Fruit fly (Drosophila melanogaster): ENCODE measurements around the gene Pten.

The Pten gene

DNA sequence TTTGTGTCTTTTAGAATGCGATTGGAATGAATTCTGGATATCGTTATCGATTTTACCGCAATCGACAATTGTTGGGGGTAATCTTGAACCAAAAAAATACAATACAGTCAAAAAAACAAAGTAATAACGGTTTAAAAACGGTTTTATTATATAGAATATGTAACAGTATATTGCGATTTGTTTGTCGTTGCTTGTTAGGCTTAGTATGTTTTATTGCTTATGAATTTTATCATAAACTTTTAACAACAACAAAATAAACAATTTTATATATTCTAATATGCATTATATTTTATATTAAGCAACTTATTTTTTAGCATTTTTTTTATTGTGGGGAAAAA is 38.9 kb upstream of the Pten start, which contains the start of gene CYLD:
Gene CYLD (minus strand): TSS at position 38 of the 338 bp plus-strand sequence.
- TF ChIP-seq her (GFP tag; optimal IDR thresholded peaks at IDR 0.05) (no peak), Nf-YB (GFP tag; optimal IDR thresholded peaks at IDR 0.05) (peak; percentile 66), H2.0 (GFP tag; IDR thresholded peaks at IDR 0.05) (peak; percentile 66), fd3F (GFP tag; optimal IDR thresholded peaks at IDR 0.05) (peak; percentile 51), Kr (GFP tag; optimal IDR thresholded peaks at IDR 0.05) (no peak), CG10321 (GFP tag; IDR thresholded peaks at IDR 0.05) (no peak), CG2202 (tag; optimal IDR thresholded peaks at IDR 0.05) (peak; percentile 46), NFAT (GFP tag; IDR thresholded peaks at IDR 0.05) (no peak), ham (GFP tag; IDR thresholded peaks at IDR 0.05) (no peak), ase (GFP tag; IDR thresholded peaks at IDR 0.05) (no peak; the same call in 2 of the 3 replicates), CG8359 (GFP tag; optimal IDR thresholded peaks at IDR 0.05; ENCODE audit: borderline replicate concordance) (no peak), CoRest (tag; optimal IDR thresholded peaks at IDR 0.05) (peak; percentile 74), hkb (optimal IDR thresholded peaks at IDR 0.05) (no peak), hkb (GFP tag; IDR thresholded peaks at IDR 0.05) (peak; percentile 85), CG6854 (GFP tag; optimal IDR thresholded peaks at IDR 0.05) (peak; percentile 27), caup (GFP tag; optimal IDR thresholded peaks at IDR 0.05; ENCODE audit: severe bottlenecking) (no peak), D19B (GFP tag; optimal IDR thresholded peaks at IDR 0.05) (no peak), CG8944 (GFP tag; optimal IDR thresholded peaks at IDR 0.05) (no peak), grn (GFP tag; optimal IDR thresholded peaks at IDR 0.05) (no peak), Hr3 (GFP tag; optimal IDR thresholded peaks at IDR 0.05) (peak; percentile 71), CG5180 (GFP tag; optimal IDR thresholded peaks at IDR 0.05) (no peak), CG11696 (GFP tag; IDR thresholded peaks at IDR 0.05) (peak; percentile 40; the same call in 1 of the 2 replicates), Hr51 (GFP tag; optimal IDR thresholded peaks at IDR 0.05) (peak in 1 of 2 experiments; percentile 81), ci (GFP tag; IDR thresholded peaks at IDR 0.05) (peak; percentile 83; the same call in 1 of the 3 replicates), ftz-f1 (GFP tag; optimal IDR thresholded peaks at IDR 0.05) (no peak), phol (tag; optimal IDR thresholded peaks at IDR 0.05) (peak; percentile 77), Trl (optimal IDR thresholded peaks at IDR 0.05) (no peak), Trl (GFP tag; optimal IDR thresholded peaks at IDR 0.05) (peak; percentile 31), tx (GFP tag; optimal IDR thresholded peaks at IDR 0.05) (peak; percentile 25), CG13775 (GFP tag; optimal IDR thresholded peaks at IDR 0.05) (peak; percentile 63), schlank (tag; optimal IDR thresholded peaks at IDR 0.05) (no peak), CG4617 (GFP tag; optimal IDR thresholded peaks at IDR 0.05; ENCODE audit: borderline replicate concordance) (peak; percentile 33), onecut (GFP tag; IDR thresholded peaks at IDR 0.05) (peak; percentile 59), CG18011 (GFP tag; optimal IDR thresholded peaks at IDR 0.05) (no peak), Opbp (GFP tag; IDR thresholded peaks at IDR 0.05; ENCODE audit: partially characterized antibody) (no peak), toy (GFP tag; IDR thresholded peaks at IDR 0.05) (no peak), CG15073 (GFP tag; optimal IDR thresholded peaks at IDR 0.05) (no peak), sna (GFP tag; IDR thresholded peaks at IDR 0.05; ENCODE audit: partially characterized antibody) (no peak), pum (GFP tag; optimal IDR thresholded peaks at IDR 0.05) (no peak), Chrac-16 (GFP tag; optimal IDR thresholded peaks at IDR 0.05) (peak; percentile 60), CG15269 (tag; optimal IDR thresholded peaks at IDR 0.05) (peak; percentile 81), Fer3 (tag; optimal IDR thresholded peaks at IDR 0.05) (peak; percentile 75), PHDP (tag; optimal IDR thresholded peaks at IDR 0.05) (peak; percentile 85), Dref (GFP tag; IDR thresholded peaks at IDR 0.05) (peak; percentile 65), tll (GFP tag; optimal IDR thresholded peaks at IDR 0.05) (no peak), CG7786 (GFP tag; optimal IDR thresholded peaks at IDR 0.05) (no peak), Oaz (GFP tag; IDR thresholded peaks at IDR 0.05) (no peak), CG17385 (GFP tag; optimal IDR thresholded peaks at IDR 0.05) (peak; percentile 75), crc (GFP tag; optimal IDR thresholded peaks at IDR 0.05) (no peak), btn (GFP tag; optimal IDR thresholded peaks at IDR 0.05) (no peak), Hey (tag; optimal IDR thresholded peaks at IDR 0.05) (no peak), jing (GFP tag; optimal IDR thresholded peaks at IDR 0.05) (no peak)
